Worm (Caenorhabditis elegans): Measurements from ENCODE around the gene smg-9.

DNA sequence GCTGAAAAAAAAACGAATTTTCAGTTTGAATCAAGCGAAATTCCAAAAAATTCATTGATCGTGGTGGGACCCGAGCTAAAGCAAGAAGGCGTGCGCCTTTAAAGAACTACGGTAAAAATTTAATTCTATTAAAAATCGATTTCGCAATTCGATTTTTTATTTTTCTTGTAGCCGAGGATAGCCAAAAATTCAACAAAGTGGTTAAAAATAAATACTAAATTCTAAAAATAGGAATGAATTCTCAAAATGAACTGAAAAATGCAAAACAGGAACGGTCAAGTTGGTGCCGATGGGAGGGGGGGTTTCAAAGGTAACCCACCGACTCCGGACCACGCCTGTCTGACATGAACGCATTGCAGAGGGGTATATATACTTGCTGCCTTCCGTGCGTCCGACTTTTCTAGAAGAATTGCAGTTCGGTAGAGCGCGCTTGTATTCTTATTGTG is 48.5 kb upstream of the smg-9 start:
- no peak for TF ChIP-seq sea-2 (GFP tag; optimal IDR thresholded peaks at IDR 0.05)
- TF ChIP-seq daf-12 (tag; optimal IDR thresholded peaks at IDR 0.05), result no peak
